Worm (Caenorhabditis elegans): Measurements from ENCODE around the gene srx-108.

ce11 chrII:3747405-3747804 lies 42.0 kb downstream of the srx-108 start, which contains the start of gene fbxb-92:
- TF ChIP-seq ceh-32 (tag; optimal IDR thresholded peaks at IDR 0.05; ENCODE audit: poor library complexity) (no peak), snpc-4 (tag; optimal IDR thresholded peaks at IDR 0.05) (no peak)
